Fruit fly (Drosophila melanogaster): ENCODE data around the gene vvl.

vvl gene

DNA sequence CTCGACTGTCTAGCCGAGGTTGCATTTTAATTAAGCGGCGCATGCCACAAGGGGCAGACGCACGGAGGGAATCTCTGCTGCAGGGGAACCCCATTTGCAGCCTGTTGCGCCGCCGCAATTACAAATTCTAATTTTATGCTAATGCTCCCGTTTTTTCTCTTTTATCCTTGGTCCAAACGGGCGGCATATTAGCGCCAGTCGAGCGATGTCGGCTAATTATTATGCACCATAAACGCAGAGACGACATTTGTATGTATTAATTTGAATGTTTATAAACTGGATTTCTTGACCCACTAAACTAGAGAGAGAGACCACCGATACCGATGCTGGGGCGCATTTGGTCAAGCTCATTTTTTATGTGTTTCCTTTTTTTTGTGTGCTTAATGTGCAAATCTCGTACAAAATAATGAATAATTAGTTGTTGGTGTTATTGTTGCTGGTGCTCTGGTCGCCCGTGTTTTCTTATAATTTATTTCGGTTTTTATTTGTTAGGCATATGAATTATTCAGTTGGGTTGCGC, 53.7 kb downstream of the vvl start:
- no peak for TF ChIP-seq CG17801 (GFP tag; optimal IDR thresholded peaks at IDR 0.05; ENCODE audit: partially characterized antibody)

Measured in ovary, adult (tissue).